Fruit fly (Drosophila melanogaster) Kc167 (cell line): ENCODE data around the gene amon.

Source experiments
- Myc ChIP-seq: fragments of >200 bp; optimal IDR thresholded peaks from 2 replicates; lab custom pipeline; 2017; ENCODE audit warnings: missing external identifiers
- Sin3A ChIP-seq: fragments of >200 bp; optimal IDR thresholded peaks from 2 replicates; lab custom pipeline; 2018; ENCODE audit warnings: missing external identifiers
- h ChIP-seq: fragments of >200 bp; optimal IDR thresholded peaks from 3 replicates; lab custom pipeline; 2018; ENCODE audit warnings: missing external identifiers
- insv ChIP-seq: fragments of >200 bp; optimal IDR thresholded peaks from 3 replicates; lab custom pipeline; 2018; ENCODE audit warnings: missing external identifiers
- psq ChIP-seq: fragments of >200 bp; optimal IDR thresholded peaks from 2 replicates; lab custom pipeline; 2017; ENCODE audit warnings: missing external identifiers
- ttk ChIP-seq: sonication (Bioruptor generic); optimal IDR thresholded peaks from 2 replicates; lab custom pipeline; 2017; ENCODE audit warnings: missing external identifiers

amon gene

dm6 chr3R:26700125-26700524, 13.8 kb downstream of the amon start:
- TF ChIP-seq insv (no peak), ttk (lab: Kevin White, UChicago) (no peak), Myc (lab: Kevin White, UChicago) (no peak), h (lab: Kevin White, UChicago) (no peak), Sin3A (no peak), psq (lab: Kevin White, UChicago) (no peak)

- TF ChIP-seq psq (lab: Kevin White, UChicago), result no peak
- TF ChIP-seq insv, result no peak
- no peak for TF ChIP-seq Myc (lab: Kevin White, UChicago)
- TF ChIP-seq ttk (lab: Kevin White, UChicago), result no peak
Measured at dm6 chr3R:26693490-26693889, 20.5 kb downstream of the amon start, which contains the start of gene TwdlQ. Gene TwdlQ (minus strand): TSS chr3R:26693590.

dm6 chr3R:26690197-26690596, 23.8 kb downstream of the amon start:
- no peak for TF ChIP-seq h (lab: Kevin White, UChicago)
- TF ChIP-seq Sin3A, result no peak
- no peak for TF ChIP-seq ttk (lab: Kevin White, UChicago)
- no peak for TF ChIP-seq psq (lab: Kevin White, UChicago)
- TF ChIP-seq Myc (lab: Kevin White, UChicago), result no peak
- no peak for TF ChIP-seq insv

- no peak for TF ChIP-seq psq (lab: Kevin White, UChicago)
- TF ChIP-seq insv, result no peak
- TF ChIP-seq ttk (lab: Kevin White, UChicago), result no peak
- TF ChIP-seq Sin3A, result no peak
- no peak for TF ChIP-seq h (lab: Kevin White, UChicago)
- TF ChIP-seq Myc (lab: Kevin White, UChicago), result no peak
Measured at dm6 chr3R:26681947-26682346, 32.0 kb downstream of the amon start, which contains the start of gene beat-VII. Gene beat-VII (minus strand): TSS chr3R:26681966.

dm6 chr3R:26671525-26672132, 42.3 kb downstream of the amon start:
- no peak for TF ChIP-seq Myc (lab: Kevin White, UChicago)
- TF ChIP-seq Sin3A, result no peak
- no peak for TF ChIP-seq insv
- no peak for TF ChIP-seq h (lab: Kevin White, UChicago)
- no peak for TF ChIP-seq psq (lab: Kevin White, UChicago)
- TF ChIP-seq ttk (lab: Kevin White, UChicago), result no peak

dm6 chr3R:26670277-26670676, 43.7 kb downstream of the amon start:
- TF ChIP-seq Sin3A, result no peak
- TF ChIP-seq Myc (lab: Kevin White, UChicago), result no peak
- no peak for TF ChIP-seq ttk (lab: Kevin White, UChicago)
- TF ChIP-seq insv, result no peak
- TF ChIP-seq h (lab: Kevin White, UChicago), result no peak
- no peak for TF ChIP-seq psq (lab: Kevin White, UChicago)

dm6 chr3R:26656140-26656539, 57.8 kb downstream of the amon start, which contains the start of gene Tb:
Gene Tb (plus strand): TSS chr3R:26656440.
- no peak for TF ChIP-seq insv
- TF ChIP-seq ttk (lab: Kevin White, UChicago), result no peak
- TF ChIP-seq psq (lab: Kevin White, UChicago), result no peak
- no peak for TF ChIP-seq h (lab: Kevin White, UChicago)
- no peak for TF ChIP-seq Sin3A

- TF ChIP-seq insv, result no peak
- no peak for TF ChIP-seq ttk (lab: Kevin White, UChicago)
- no peak for TF ChIP-seq Sin3A
- no peak for TF ChIP-seq psq (lab: Kevin White, UChicago)
Measured at dm6 chr3R:26655416-26655945, 58.5 kb downstream of the amon start.

- TF ChIP-seq Sin3A (no peak), insv (no peak), h (lab: Kevin White, UChicago) (no peak), ttk (lab: Kevin White, UChicago) (no peak), Myc (lab: Kevin White, UChicago) (no peak), psq (lab: Kevin White, UChicago) (no peak)
Measured at dm6 chr3R:26654594-26654993, 59.4 kb downstream of the amon start.
